Fruit fly (Drosophila melanogaster): Measurements from ENCODE around the gene CG14324.

CG14324 gene

dm6 chr3R:17617121-17617975, 1.3 kb downstream of the CG14324 start (continued):
- TF ChIP-seq CG2199 (GFP tag; IDR thresholded peaks at IDR 0.05) (peak; percentile 82), Lhr (GFP tag; optimal IDR thresholded peaks at IDR 0.05) (peak; percentile 26), CG1603 (tag; optimal IDR thresholded peaks at IDR 0.05) (peak; percentile 19), Ets65A (GFP tag) (peak; percentile 93), dati (GFP tag; IDR thresholded peaks at IDR 0.05) (no peak), CG2889 (GFP tag; IDR thresholded peaks at IDR 0.05) (no peak), ci (GFP tag; IDR thresholded peaks at IDR 0.05) (no peak), klu (GFP tag; IDR thresholded peaks at IDR 0.05) (no peak), CG2116 (GFP tag; optimal IDR thresholded peaks at IDR 0.05) (no peak), zfh1 (GFP tag; IDR thresholded peaks at IDR 0.05) (peak; percentile 63; the same call in 1 of the 3 replicates), CG31388 (GFP tag; optimal IDR thresholded peaks at IDR 0.05) (no peak), slbo (GFP tag; IDR thresholded peaks at IDR 0.05) (peak; percentile 70), Abd-B (GFP tag; optimal IDR thresholded peaks at IDR 0.05) (peak; percentile 68), Hsf (GFP tag; optimal IDR thresholded peaks at IDR 0.05) (peak; percentile 20), CG17359 (tag; optimal IDR thresholded peaks at IDR 0.05) (peak; percentile 2), Fer1 (GFP tag; optimal IDR thresholded peaks at IDR 0.05) (peak; percentile 50), bab2 (GFP tag; optimal IDR thresholded peaks at IDR 0.05) (peak; percentile 32), MESR4 (GFP tag; optimal IDR thresholded peaks at IDR 0.05) (no peak), ato (GFP tag; IDR thresholded peaks at IDR 0.05; ENCODE audit: partially characterized antibody) (peak; percentile 15), CG9609 (GFP tag; optimal IDR thresholded peaks at IDR 0.05) (no peak), CG34376 (GFP tag; optimal IDR thresholded peaks at IDR 0.05) (peak; percentile 63), cad (GFP tag; optimal IDR thresholded peaks at IDR 0.05) (no peak), CG12942 (GFP tag; optimal IDR thresholded peaks at IDR 0.05) (peak; percentile 7), Sry-δ (GFP tag; optimal IDR thresholded peaks at IDR 0.05) (no peak), NFAT (GFP tag; IDR thresholded peaks at IDR 0.05) (peak; percentile 49; the same call in 1 of the 2 replicates), CG3847 (GFP tag; IDR thresholded peaks at IDR 0.05) (no peak), gsb-n (tag; optimal IDR thresholded peaks at IDR 0.05) (peak; percentile 23), bbx (GFP tag; IDR thresholded peaks at IDR 0.05; ENCODE audit: partially characterized antibody) (peak; percentile 70), tap (tag; optimal IDR thresholded peaks at IDR 0.05) (no peak), Doc3 (GFP tag; IDR thresholded peaks at IDR 0.05; ENCODE audit: partially characterized antibody) (0 out of 3 replicates have a peak, but pooled peaks have one; percentile 21), Xbp1 (GFP tag; optimal IDR thresholded peaks at IDR 0.05) (peak; percentile 48), CG11456 (GFP tag; IDR thresholded peaks at IDR 0.05) (peak; percentile 80), tin (GFP tag; optimal IDR thresholded peaks at IDR 0.05) (peak; percentile 5), CG1233 (GFP tag; optimal IDR thresholded peaks at IDR 0.05) (no peak), luna (GFP tag; optimal IDR thresholded peaks at IDR 0.05) (no peak), Antp (GFP tag; optimal IDR thresholded peaks at IDR 0.05) (peak; percentile 3), ATbp (GFP tag; optimal IDR thresholded peaks at IDR 0.05) (peak; percentile 9), CG17829 (tag; optimal IDR thresholded peaks at IDR 0.05) (peak; percentile 28), CG8290 (GFP tag; optimal IDR thresholded peaks at IDR 0.05) (peak; percentile 35), CG8290 (tag; optimal IDR thresholded peaks at IDR 0.05) (peak in 1 of 2 experiments; percentile 52), CG31365 (tag; optimal IDR thresholded peaks at IDR 0.05) (peak; percentile 44), CG10267 (tag; optimal IDR thresholded peaks at IDR 0.05) (peak; percentile 10), knrl (GFP tag; IDR thresholded peaks at IDR 0.05; ENCODE audit: partially characterized antibody) (peak; percentile 20; the same call in 1 of the 3 replicates), psq (GFP tag; optimal IDR thresholded peaks at IDR 0.05) (no peak), CG4282 (GFP tag; optimal IDR thresholded peaks at IDR 0.05) (no peak), HLH4C (GFP tag; IDR thresholded peaks at IDR 0.05; ENCODE audit: partially characterized antibody) (peak; percentile 80), CG6813 (GFP tag; optimal IDR thresholded peaks at IDR 0.05) (no peak), lab (GFP tag; optimal IDR thresholded peaks at IDR 0.05) (peak; percentile 23), CG11695 (GFP tag; IDR thresholded peaks at IDR 0.05) (peak; percentile 11; the same call in 1 of the 3 replicates)

Measured in whole organism, embryonic.